Worm (Caenorhabditis elegans): ENCODE measurements around the gene pmpl-1.

The pmpl-1 gene

ce11 chrX:3793389-3793788, 5.6 kb downstream of the pmpl-1 start (continued):
- TF ChIP-seq nfya-2 (GFP tag; IDR thresholded peaks at IDR 0.05) = no peak
- no peak for TF ChIP-seq F22D6.2 (tag; optimal IDR thresholded peaks at IDR 0.05)
- peak; percentile 16; the same call in 1 of the 2 replicates for TF ChIP-seq nfyb-1 (GFP tag; IDR thresholded peaks at IDR 0.05)
- TF ChIP-seq madf-3 (GFP tag; IDR thresholded peaks at IDR 0.05) = peak; percentile 77; the same call in 1 of the 2 replicates
- TF ChIP-seq atf-7 (tag; optimal IDR thresholded peaks at IDR 0.05) = peak; percentile 26
- no peak for TF ChIP-seq lir-1 (GFP tag; conservative IDR thresholded peaks at IDR 0.05)
- peak; percentile 21 for TF ChIP-seq chd-7 (tag; optimal IDR thresholded peaks at IDR 0.05)
- peak; percentile 32 for TF ChIP-seq athp-1 (tag; optimal IDR thresholded peaks at IDR 0.05)
- no peak for TF ChIP-seq xnd-1 (tag; optimal IDR thresholded peaks at IDR 0.05)
- TF ChIP-seq madf-8 (GFP tag; conservative IDR thresholded peaks at IDR 0.05) = no peak
- peak; percentile 16 for TF ChIP-seq unc-130 (GFP tag; optimal IDR thresholded peaks at IDR 0.05)
- TF ChIP-seq dox-1 (GFP tag; IDR thresholded peaks at IDR 0.05) = peak; percentile 82
- no peak for TF ChIP-seq hmg-20 (GFP tag; IDR thresholded peaks at IDR 0.05)
- no peak for TF ChIP-seq dpl-1 (GFP tag; optimal IDR thresholded peaks at IDR 0.05)
- TF ChIP-seq Y53G8AR.9 (GFP tag; conservative IDR thresholded peaks at IDR 0.05) = 0 out of 2 replicates have a peak, but pooled peaks have one; percentile 29
- peak; percentile 78 for TF ChIP-seq snpc-1.3 (tag; optimal IDR thresholded peaks at IDR 0.05; ENCODE audit: insufficient read depth)
- TF ChIP-seq die-1 (tag; optimal IDR thresholded peaks at IDR 0.05) = peak; percentile 83
- TF ChIP-seq hmg-1.2 (GFP tag; IDR thresholded peaks at IDR 0.05) = peak; percentile 57
- peak; percentile 9 for TF ChIP-seq lsl-1 (GFP tag; optimal IDR thresholded peaks at IDR 0.05)
- TF ChIP-seq nhr-90 (tag; optimal IDR thresholded peaks at IDR 0.05) = peak; percentile 86
- no peak for TF ChIP-seq F37B4.10 (GFP tag; IDR thresholded peaks at IDR 0.05)
- TF ChIP-seq rcor-1 (GFP tag; IDR thresholded peaks at IDR 0.05) = peak; percentile 77
- TF ChIP-seq nhr-179 (tag; optimal IDR thresholded peaks at IDR 0.05) = peak; percentile 61
- TF ChIP-seq B0035.1 (tag; optimal IDR thresholded peaks at IDR 0.05) = peak; percentile 22
- TF ChIP-seq nhr-80 (tag; optimal IDR thresholded peaks at IDR 0.05) = peak; percentile 37
- TF ChIP-seq ztf-3 (GFP tag; optimal IDR thresholded peaks at IDR 0.05) = no peak
- 0 out of 2 replicates have a peak, but pooled peaks have one; percentile 34 for TF ChIP-seq Y95B8A.8 (GFP tag; IDR thresholded peaks at IDR 0.05)
- TF ChIP-seq snpc-4 (GFP tag; optimal IDR thresholded peaks at IDR 0.05) = peak; percentile 73
- peak in 3 of 4 experiments; percentile 59 to 80 (median 70) for TF ChIP-seq snpc-4 (tag; optimal IDR thresholded peaks at IDR 0.05)
- no peak for TF ChIP-seq ceh-91 (GFP tag; IDR thresholded peaks at IDR 0.05)
- no peak for TF ChIP-seq ccch-3 (GFP tag; optimal IDR thresholded peaks at IDR 0.05)
- TF ChIP-seq ceh-79 (tag; optimal IDR thresholded peaks at IDR 0.05) = no peak
- no peak for TF ChIP-seq egl-18 (GFP tag; IDR thresholded peaks at IDR 0.05)
- no peak for TF ChIP-seq egrh-3 (GFP tag; IDR thresholded peaks at IDR 0.05)
- TF ChIP-seq zim-3 (tag; optimal IDR thresholded peaks at IDR 0.05) = no peak
- no peak for TF ChIP-seq lag-1 (GFP tag; IDR thresholded peaks at IDR 0.05)
- no peak for TF ChIP-seq fkh-3 (tag; optimal IDR thresholded peaks at IDR 0.05)
- TF ChIP-seq snpc-3.4 (tag; optimal IDR thresholded peaks at IDR 0.05) = peak; percentile 69
- no peak for TF ChIP-seq C06A6.2 (GFP tag; conservative IDR thresholded peaks at IDR 0.05)
- TF ChIP-seq F49E8.2 (tag; optimal IDR thresholded peaks at IDR 0.05; ENCODE audit: insufficient read depth) = peak; percentile 4
- no peak for TF ChIP-seq nhr-120 (GFP tag; IDR thresholded peaks at IDR 0.05)
- TF ChIP-seq ztf-22 (GFP tag; optimal IDR thresholded peaks at IDR 0.05) = no peak
- no peak for TF ChIP-seq bed-1 (GFP tag; IDR thresholded peaks at IDR 0.05)
- no peak for TF ChIP-seq egl-44 (GFP tag; IDR thresholded peaks at IDR 0.05)
- peak; percentile 85 for TF ChIP-seq D2030.7 (GFP tag; IDR thresholded peaks at IDR 0.05)
- TF ChIP-seq madf-10 (tag; optimal IDR thresholded peaks at IDR 0.05) = peak; percentile 60
- no peak for TF ChIP-seq ama-1 (optimal IDR thresholded peaks at IDR 0.05)
- TF ChIP-seq ama-1 (GFP tag; optimal IDR thresholded peaks at IDR 0.05) = peak in 1 of 2 experiments; percentile 33
- peak; percentile 72 for TF ChIP-seq T07F8.4 (tag; optimal IDR thresholded peaks at IDR 0.05)
- TF ChIP-seq let-526 (GFP tag; IDR thresholded peaks at IDR 0.05) = 0 out of 2 replicates have a peak, but pooled peaks have one; percentile 41

Measured in whole organism, young adult.